Fruit fly (Drosophila melanogaster): ENCODE results near the gene CG7135.

Gene CG7135

dm6 chrX:18101098-18101711, 2.2 kb upstream of the CG7135 start, which contains the start of gene Mvb12:
Gene Mvb12 (minus strand): TSS chrX:18101314.
- no peak for TF ChIP-seq CG12605 (GFP tag; IDR thresholded peaks at IDR 0.05)
- TF ChIP-seq CG9948 (tag; optimal IDR thresholded peaks at IDR 0.05): no peak
- no peak for TF ChIP-seq CG8159 (tag; optimal IDR thresholded peaks at IDR 0.05)
- TF ChIP-seq CG14655 (GFP tag; optimal IDR thresholded peaks at IDR 0.05): no peak
- TF ChIP-seq CG34367 (tag; optimal IDR thresholded peaks at IDR 0.05): no peak
- TF ChIP-seq CG4496 (GFP tag; IDR thresholded peaks at IDR 0.05): no peak
- TF ChIP-seq Snoo (tag; optimal IDR thresholded peaks at IDR 0.05): no peak
- no peak for TF ChIP-seq rn (GFP tag; IDR thresholded peaks at IDR 0.05)
- no peak for TF ChIP-seq Ets98B (GFP tag; IDR thresholded peaks at IDR 0.05)
- no peak for TF ChIP-seq CG13204 (GFP tag; optimal IDR thresholded peaks at IDR 0.05)
- TF ChIP-seq EcR (GFP tag; optimal IDR thresholded peaks at IDR 0.05): no peak
- TF ChIP-seq CG17806 (tag; optimal IDR thresholded peaks at IDR 0.05): no peak
- TF ChIP-seq CG8301 (tag; optimal IDR thresholded peaks at IDR 0.05): no peak
- TF ChIP-seq CG32121 (GFP tag; IDR thresholded peaks at IDR 0.05): no peak

dm6 chrX:18101778-18102177, 1.7 kb upstream of the CG7135 start, which contains the start of gene Taf8:
Gene Taf8 (plus strand): TSS chrX:18101970.
- TF ChIP-seq CG14655 (GFP tag; optimal IDR thresholded peaks at IDR 0.05) (no peak), CG8301 (tag; optimal IDR thresholded peaks at IDR 0.05) (no peak), CG4496 (GFP tag; IDR thresholded peaks at IDR 0.05) (no peak), fd96Ca (GFP tag; IDR thresholded peaks at IDR 0.05) (no peak), Ets98B (GFP tag; IDR thresholded peaks at IDR 0.05) (no peak), Snoo (tag; optimal IDR thresholded peaks at IDR 0.05) (no peak), CG12605 (GFP tag; IDR thresholded peaks at IDR 0.05) (no peak), CG9948 (tag; optimal IDR thresholded peaks at IDR 0.05) (no peak), CG8159 (tag; optimal IDR thresholded peaks at IDR 0.05) (no peak), gl (tag; optimal IDR thresholded peaks at IDR 0.05) (no peak), Pif1B (GFP tag; optimal IDR thresholded peaks at IDR 0.05) (no peak), EcR (GFP tag; optimal IDR thresholded peaks at IDR 0.05) (no peak), rn (GFP tag; IDR thresholded peaks at IDR 0.05) (no peak), CG15710 (tag; optimal IDR thresholded peaks at IDR 0.05) (no peak), Pif1A (GFP tag; optimal IDR thresholded peaks at IDR 0.05) (no peak), CG34367 (tag; optimal IDR thresholded peaks at IDR 0.05) (no peak), CG10348 (GFP tag; IDR thresholded peaks at IDR 0.05) (no peak), CG32121 (GFP tag; IDR thresholded peaks at IDR 0.05) (no peak), CG17806 (tag; optimal IDR thresholded peaks at IDR 0.05) (no peak), D1 (tag; optimal IDR thresholded peaks at IDR 0.05) (no peak)

DNA sequence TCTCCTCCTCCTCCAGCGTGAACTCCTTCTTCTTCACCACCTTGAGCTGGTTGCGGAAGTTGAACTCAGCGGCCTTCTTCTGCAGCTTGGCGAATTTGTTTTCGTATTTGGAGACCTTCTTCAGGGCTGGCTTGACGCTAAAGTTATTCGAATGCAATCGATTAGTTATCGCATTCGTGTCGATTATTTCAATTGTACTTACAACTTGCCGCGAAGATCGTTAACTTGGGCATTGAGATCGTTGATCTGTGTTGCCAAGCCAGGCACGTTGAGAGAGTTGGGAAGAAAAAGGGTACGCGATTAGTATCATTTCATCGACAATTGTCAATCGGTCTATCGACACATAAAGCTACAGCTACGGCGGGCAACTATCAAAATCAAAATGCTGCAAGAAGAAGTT, 3.2 kb downstream of the CG7135 start:
- TF ChIP-seq CG14655 (GFP tag; optimal IDR thresholded peaks at IDR 0.05): no peak
- TF ChIP-seq CG9948 (tag; optimal IDR thresholded peaks at IDR 0.05): no peak
- TF ChIP-seq CG8159 (tag; optimal IDR thresholded peaks at IDR 0.05): no peak
- no peak for TF ChIP-seq Pif1B (GFP tag; optimal IDR thresholded peaks at IDR 0.05)
- TF ChIP-seq CG34367 (tag; optimal IDR thresholded peaks at IDR 0.05): no peak
- no peak for TF ChIP-seq rn (GFP tag; IDR thresholded peaks at IDR 0.05)
- TF ChIP-seq gl (tag; optimal IDR thresholded peaks at IDR 0.05): no peak
- TF ChIP-seq CG13204 (GFP tag; optimal IDR thresholded peaks at IDR 0.05): no peak
- no peak for TF ChIP-seq CG12605 (GFP tag; IDR thresholded peaks at IDR 0.05)
- no peak for TF ChIP-seq Ets98B (GFP tag; IDR thresholded peaks at IDR 0.05)
- no peak for TF ChIP-seq CG10348 (GFP tag; IDR thresholded peaks at IDR 0.05)

dm6 chrX:18108676-18109075, 5.2 kb downstream of the CG7135 start:
- TF ChIP-seq EcR (GFP tag; optimal IDR thresholded peaks at IDR 0.05): no peak
- TF ChIP-seq CG32121 (GFP tag; IDR thresholded peaks at IDR 0.05): no peak
- no peak for TF ChIP-seq gl (tag; optimal IDR thresholded peaks at IDR 0.05)
- TF ChIP-seq CG10348 (GFP tag; IDR thresholded peaks at IDR 0.05): no peak
- no peak for TF ChIP-seq CG15710 (tag; optimal IDR thresholded peaks at IDR 0.05)
- no peak for TF ChIP-seq CG34367 (tag; optimal IDR thresholded peaks at IDR 0.05)

DNA sequence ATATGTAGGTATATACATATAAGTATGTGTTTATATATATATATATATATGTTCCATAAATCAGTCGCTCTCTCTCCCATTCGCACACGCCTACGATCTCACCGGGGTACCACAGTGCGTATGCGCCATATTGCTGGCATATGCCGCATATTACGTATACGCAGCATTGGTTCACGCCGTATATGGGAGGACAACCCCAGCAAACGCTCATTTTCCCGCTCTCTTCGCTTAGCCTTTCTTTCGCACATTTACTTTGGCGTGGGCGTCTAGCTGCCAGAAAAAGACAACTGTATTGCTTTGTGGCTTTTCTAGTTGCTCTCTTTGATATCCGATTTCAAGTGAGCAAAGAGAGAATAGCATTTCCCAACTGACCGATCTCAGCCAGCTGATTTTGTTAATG, 11.3 kb downstream of the CG7135 start:
- TF ChIP-seq fd96Ca (GFP tag; IDR thresholded peaks at IDR 0.05): no peak
- TF ChIP-seq CG15710 (tag; optimal IDR thresholded peaks at IDR 0.05): no peak
- no peak for TF ChIP-seq CG8159 (tag; optimal IDR thresholded peaks at IDR 0.05)
- no peak for TF ChIP-seq CG34367 (tag; optimal IDR thresholded peaks at IDR 0.05)
- TF ChIP-seq CG8301 (tag; optimal IDR thresholded peaks at IDR 0.05): no peak
- no peak for TF ChIP-seq CG17806 (tag; optimal IDR thresholded peaks at IDR 0.05)
- TF ChIP-seq Ets98B (GFP tag; IDR thresholded peaks at IDR 0.05): no peak
- no peak for TF ChIP-seq rn (GFP tag; IDR thresholded peaks at IDR 0.05)
- no peak for TF ChIP-seq gl (tag; optimal IDR thresholded peaks at IDR 0.05)
- no peak for TF ChIP-seq CG9948 (tag; optimal IDR thresholded peaks at IDR 0.05)

DNA sequence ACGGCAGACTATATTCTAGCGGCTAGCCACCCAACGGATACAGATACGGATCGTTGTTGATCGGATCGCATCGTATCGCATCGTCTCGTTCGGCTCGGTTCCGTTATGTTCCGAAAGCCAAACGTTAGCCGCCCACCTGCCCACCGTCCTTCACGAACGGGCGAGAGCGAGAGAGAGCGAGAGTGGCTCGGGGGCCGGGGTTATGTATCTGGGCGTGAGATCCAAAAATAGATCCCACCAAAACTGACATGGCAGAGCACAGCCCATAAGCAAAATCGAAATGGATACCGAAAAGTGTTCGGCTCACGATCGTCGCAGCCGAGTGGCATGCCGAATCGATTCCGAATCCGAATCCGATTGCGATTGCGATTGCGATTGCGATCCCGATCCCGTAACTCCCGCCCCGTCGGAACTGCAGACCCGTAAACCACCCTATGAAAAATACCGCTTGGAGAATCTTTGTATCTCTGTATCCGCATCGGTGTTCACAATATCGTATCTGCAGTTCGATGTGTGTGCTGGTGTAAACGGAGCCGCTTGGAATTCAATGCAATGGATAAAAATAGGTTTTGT, 13.4 kb downstream of the CG7135 start, which contains the start of gene wupA:
wupA (minus strand) TSS at position 112 of the 573 bp plus-strand sequence.
- TF ChIP-seq gl (tag; optimal IDR thresholded peaks at IDR 0.05) (no peak), CG14655 (GFP tag; optimal IDR thresholded peaks at IDR 0.05) (no peak), CG15710 (tag; optimal IDR thresholded peaks at IDR 0.05) (no peak), Pif1A (GFP tag; optimal IDR thresholded peaks at IDR 0.05) (no peak), CG8159 (tag; optimal IDR thresholded peaks at IDR 0.05) (no peak), Ets98B (GFP tag; IDR thresholded peaks at IDR 0.05) (no peak), CG8301 (tag; optimal IDR thresholded peaks at IDR 0.05) (no peak), EcR (GFP tag; optimal IDR thresholded peaks at IDR 0.05) (no peak), CG13204 (GFP tag; optimal IDR thresholded peaks at IDR 0.05) (no peak), CG34367 (tag; optimal IDR thresholded peaks at IDR 0.05) (no peak), Pif1B (GFP tag; optimal IDR thresholded peaks at IDR 0.05) (no peak), CG32121 (GFP tag; IDR thresholded peaks at IDR 0.05) (no peak), CG4496 (GFP tag; IDR thresholded peaks at IDR 0.05) (no peak), rn (GFP tag; IDR thresholded peaks at IDR 0.05) (no peak), fd96Ca (GFP tag; IDR thresholded peaks at IDR 0.05) (no peak), D1 (tag; optimal IDR thresholded peaks at IDR 0.05) (no peak)
